Worm (Caenorhabditis elegans) whole organism, young adult: ENCODE measurements around the gene golg-4.
"Not testable (repeated sequence)": the region's sequence is repeated elsewhere in the genome, so short reads cannot be mapped to it uniquely, and the experiment has no call there.

Source experiments
- B0035.1 ChIP-seq: sonication (generic microtip); optimal IDR thresholded peaks from 2 replicates; lab custom pipeline; 2016; ENCODE audit warnings: missing genetic modification characterization, mild to moderate bottlenecking, missing compliant biosample characterization, missing genotype, missing genetic modification reagents
- B0336.3 ChIP-seq: fragments of 200-800 bp; sonication (Bioruptor generic); IDR thresholded peaks from 2 replicates; pipeline ENCODE4 v1.3.6; 2022; ENCODE audit warnings: missing genetic modification characterization, missing compliant biosample characterization
- C06A6.2 ChIP-seq: fragments of 200-800 bp; sonication (Bioruptor generic); conservative IDR thresholded peaks from 2 replicates; pipeline ENCODE4 v1.3.6; 2022; ENCODE audit warnings: missing genetic modification characterization, missing compliant biosample characterization
- D2030.7 ChIP-seq: fragments of 200-800 bp; sonication (Bioruptor generic); IDR thresholded peaks from 2 replicates; pipeline ENCODE4 v1.3.6; 2022; ENCODE audit warnings: missing genetic modification reagents, missing genetic modification characterization, missing compliant biosample characterization
- F37B4.10 ChIP-seq: fragments of 200-800 bp; sonication (Bioruptor generic); IDR thresholded peaks from 2 replicates; pipeline ENCODE4 v1.3.6; 2022; ENCODE audit warnings: missing genetic modification characterization, missing compliant biosample characterization
- F39B2.1 ChIP-seq: fragments of 200-800 bp; sonication (Bioruptor generic); IDR thresholded peaks from 2 replicates; pipeline ENCODE4 v1.3.6; 2022; ENCODE audit warnings: missing genetic modification reagents, missing genetic modification characterization, missing compliant biosample characterization
- Y53G8AR.9 ChIP-seq: fragments of 200-800 bp; sonication (Bioruptor generic); conservative IDR thresholded peaks from 2 replicates; pipeline ENCODE4 v1.3.6; 2022; ENCODE audit warnings: missing genetic modification reagents, missing genetic modification characterization, missing compliant biosample characterization
- attf-6 ChIP-seq: fragments of 200-800 bp; sonication (Bioruptor generic); IDR thresholded peaks from 2 replicates; pipeline ENCODE4 v1.3.6; 2022; ENCODE audit warnings: missing genetic modification reagents, missing genetic modification characterization, missing compliant biosample characterization
- cebp-2 ChIP-seq: fragments of 200-800 bp; sonication (Bioruptor generic); IDR thresholded peaks from 2 replicates; pipeline ENCODE4 v1.3.6; 2022; ENCODE audit warnings: missing genetic modification characterization, missing compliant biosample characterization
- ceh-100 ChIP-seq: fragments of 200-800 bp; sonication (Bioruptor generic); IDR thresholded peaks from 2 replicates; pipeline ENCODE4 v1.3.6; 2022; ENCODE audit warnings: missing genetic modification reagents, missing genetic modification characterization, missing compliant biosample characterization
- chd-7 ChIP-seq: sonication (generic microtip); optimal IDR thresholded peaks from 2 replicates; lab custom pipeline; 2016; ENCODE audit warnings: mild to moderate bottlenecking, missing genetic modification characterization, moderate library complexity, missing compliant biosample characterization
- efl-1 ChIP-seq: fragments of 150-350 bp; optimal IDR thresholded peaks from 2 replicates; lab custom pipeline; 2014; ENCODE audit warnings: missing biosample characterization, missing genetic modification reagents, missing genetic modification characterization
- egrh-3 ChIP-seq: fragments of 200-800 bp; sonication (Bioruptor generic); IDR thresholded peaks from 2 replicates; pipeline ENCODE4 v1.3.6; 2022; ENCODE audit warnings: missing genetic modification reagents, missing genetic modification characterization, missing compliant biosample characterization
- let-526 ChIP-seq: fragments of 200-800 bp; sonication (Bioruptor generic); IDR thresholded peaks from 2 replicates; pipeline ENCODE4 v1.3.6; 2022; ENCODE audit warnings: missing genetic modification reagents, missing genetic modification characterization, missing compliant biosample characterization
- let-607 ChIP-seq, 2 experiments: fragments of 200-800 bp in 1 of 2; sonication (Bioruptor generic) in 1 of 2; sonication (generic microtip) in 1 of 2; optimal IDR thresholded peaks; 2 replicates each; lab custom pipeline; 2016 to 2018; ENCODE audit warnings: mild to moderate bottlenecking in 2 of 2, missing compliant biosample characterization in 2 of 2, missing genetic modification characterization in 2 of 2, moderate library complexity in 2 of 2, missing genotype in 1 of 2
- lin-26 ChIP-seq: fragments of 200-800 bp; sonication (Bioruptor generic); IDR thresholded peaks from 2 replicates; pipeline ENCODE4 v1.3.6; 2022; ENCODE audit warnings: missing genetic modification reagents, missing genetic modification characterization, missing compliant biosample characterization
- lin-40 ChIP-seq: sonication (generic microtip); optimal IDR thresholded peaks from 2 replicates; lab custom pipeline; 2016; ENCODE audit warnings: missing genetic modification characterization, mild to moderate bottlenecking, missing compliant biosample characterization, missing genotype, missing genetic modification reagents
- madf-3 ChIP-seq: fragments of 200-800 bp; sonication (Bioruptor generic); IDR thresholded peaks from 2 replicates; pipeline ENCODE4 v1.3.6; 2022; ENCODE audit warnings: missing genetic modification reagents, missing genetic modification characterization, missing compliant biosample characterization
- mcd-1 ChIP-seq: fragments of 200-800 bp; sonication (Bioruptor generic); IDR thresholded peaks from 2 replicates; pipeline ENCODE4 v1.3.6; 2022; ENCODE audit warnings: missing genetic modification reagents, missing genetic modification characterization, missing compliant biosample characterization
- nhr-80 ChIP-seq: sonication (generic microtip); optimal IDR thresholded peaks from 2 replicates; lab custom pipeline; 2016; ENCODE audit warnings: missing genetic modification characterization, missing compliant biosample characterization
- nhr-90 ChIP-seq: sonication (generic microtip); optimal IDR thresholded peaks from 2 replicates; lab custom pipeline; 2016; ENCODE audit warnings: missing genotype, mild to moderate bottlenecking, missing genetic modification characterization, missing compliant biosample characterization
- pbrm-1 ChIP-seq: fragments of 200-800 bp; sonication (Bioruptor generic); IDR thresholded peaks from 2 replicates; pipeline ENCODE4 v1.3.6; 2022; ENCODE audit warnings: missing genetic modification reagents, missing genetic modification characterization, missing compliant biosample characterization
- pha-4 ChIP-seq: fragments of 150-350 bp; sonication (generic microtip); optimal IDR thresholded peaks from 2 replicates; lab custom pipeline; 2014; ENCODE audit warnings: missing biosample characterization, missing genetic modification reagents, missing genetic modification characterization
- rec-8 ChIP-seq, 2 experiments: sonication (generic microtip); optimal IDR thresholded peaks; 2 replicates each; lab custom pipeline; 2016; ENCODE audit warnings: mild to moderate bottlenecking in 2 of 2, missing genetic modification characterization in 2 of 2, missing genetic modification reagents in 2 of 2, missing genotype in 2 of 2, missing biosample characterization in 1 of 2, missing compliant biosample characterization in 1 of 2, moderate library complexity in 1 of 2
- rpc-1 ChIP-seq, 2 experiments: fragments of 150-350 bp in 1 of 2; sonication (generic microtip) in 1 of 2; optimal IDR thresholded peaks; 2 replicates each; lab custom pipeline; 2014 to 2018; ENCODE audit warnings: missing biosample characterization in 1 of 2, missing genetic modification characterization in 1 of 2, missing genetic modification reagents in 1 of 2, missing genotype in 1 of 2
- snpc-4 ChIP-seq, 5 experiments: fragments of 150-350 bp in 1 of 5; sonication (generic microtip) in 4 of 5; optimal IDR thresholded peaks; 2 replicates each; lab custom pipeline; 2014 to 2018; ENCODE audit warnings: missing genetic modification characterization in 5 of 5, missing biosample characterization in 3 of 5, antibody characterized with exemption in 2 of 5, mild to moderate bottlenecking in 2 of 5, missing compliant biosample characterization in 2 of 5, missing genotype in 2 of 5, moderate library complexity in 2 of 5, missing genetic modification reagents in 1 of 5
- sptf-2 ChIP-seq: fragments of 200-800 bp; sonication (Bioruptor generic); optimal IDR thresholded peaks from 2 replicates; lab custom pipeline; 2018; ENCODE audit warnings: mild to moderate bottlenecking, missing genetic modification characterization, missing compliant biosample characterization
- tbx-9 ChIP-seq: sonication (generic microtip); optimal IDR thresholded peaks from 2 replicates; lab custom pipeline; 2016; ENCODE audit warnings: borderline replicate concordance, missing genetic modification characterization, inconsistent platforms, missing compliant biosample characterization
- unc-62 ChIP-seq: fragments of 150-350 bp; optimal IDR thresholded peaks from 2 replicates; lab custom pipeline; 2014; ENCODE audit warnings: missing biosample characterization, missing genetic modification reagents, missing genetic modification characterization
- xnd-1 ChIP-seq: sonication (generic microtip); optimal IDR thresholded peaks from 2 replicates; lab custom pipeline; 2016; ENCODE audit warnings: missing genotype, missing genetic modification reagents, missing genetic modification characterization, missing compliant biosample characterization
- zfh-2 ChIP-seq: fragments of 200-800 bp; sonication (Bioruptor generic); conservative IDR thresholded peaks from 2 replicates; pipeline ENCODE4 v1.3.6; 2022; ENCODE audit warnings: missing genetic modification reagents, missing genetic modification characterization, missing compliant biosample characterization
- ztf-28 ChIP-seq: fragments of 200-800 bp; sonication (Bioruptor generic); IDR thresholded peaks from 2 replicates; pipeline ENCODE4 v1.3.6; 2022; ENCODE audit warnings: missing genetic modification reagents, missing genetic modification characterization, missing compliant biosample characterization

golg-4 gene

DNA sequence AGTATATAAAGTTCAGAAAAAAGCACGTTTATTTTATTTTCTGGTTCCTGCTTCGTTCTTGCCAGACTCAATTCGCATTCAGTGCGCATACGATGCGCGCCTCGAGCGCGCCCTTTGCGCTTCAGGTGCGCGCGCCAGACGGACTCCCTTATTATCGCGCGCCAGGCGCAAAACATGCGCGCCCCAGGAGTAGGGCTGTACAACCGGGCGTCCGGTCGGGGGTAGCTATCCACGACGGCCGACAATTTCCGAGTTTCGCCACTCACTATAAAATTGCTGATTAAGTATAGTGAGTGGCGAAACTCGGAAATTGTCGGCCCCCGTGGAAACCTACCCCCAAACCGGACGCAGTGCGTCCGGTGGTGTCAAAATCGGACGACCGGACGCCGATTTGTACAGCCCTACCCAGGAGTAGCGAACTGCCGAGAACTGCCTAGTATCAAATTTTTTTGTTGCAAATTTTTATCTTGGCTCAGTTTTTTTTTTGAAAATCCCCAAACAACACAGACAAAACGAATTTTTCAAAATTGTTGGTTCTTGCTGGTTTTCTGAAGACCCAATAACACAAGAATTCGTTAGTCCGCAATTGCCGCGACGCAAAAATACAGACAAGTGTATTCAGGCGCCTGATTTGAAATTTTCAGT lies 28.2 kb downstream of the golg-4 start:
- peak; percentile 42; the same call in 1 of the 2 replicates for TF ChIP-seq egrh-3 (GFP tag; lab: Robert Waterston, UW)
- TF ChIP-seq mcd-1 (GFP tag; lab: Robert Waterston, UW) = 0 out of 2 replicates have a peak, but pooled peaks have one; percentile 10
- TF ChIP-seq snpc-4 (GFP tag; optimal IDR thresholded peaks at IDR 0.05; lab: Kevin White, UChicago) = not testable (repeated sequence)
- peak in 2 of 4 experiments; percentile 70 to 86 for TF ChIP-seq snpc-4 (tag; optimal IDR thresholded peaks at IDR 0.05; lab: Kevin White, UChicago)
- TF ChIP-seq, all 124 proteins: peak for 3; not testable (repeated sequence) for 121

- TF ChIP-seq attf-6 (GFP tag; lab: Robert Waterston, UW) = no peak
- TF ChIP-seq lin-40 (tag; lab: Kevin White, UChicago) = peak; percentile 7
- TF ChIP-seq nhr-80 (tag; lab: Kevin White, UChicago) = peak; percentile 44
Observed at ce11 chrIII:3435152-3435551, 29.8 kb downstream of the golg-4 start.

- no peak for TF ChIP-seq let-607 (tag; optimal IDR thresholded peaks at IDR 0.05; lab: Kevin White, UChicago)
- TF ChIP-seq rpc-1 (optimal IDR thresholded peaks at IDR 0.05; lab: Kevin White, UChicago) = no peak
- no peak for TF ChIP-seq rpc-1 (tag; optimal IDR thresholded peaks at IDR 0.05; lab: Kevin White, UChicago)
- TF ChIP-seq pbrm-1 = no peak
- no peak for TF ChIP-seq xnd-1 (tag; lab: Kevin White, UChicago)
- TF ChIP-seq tbx-9 (tag; lab: Kevin White, UChicago) = no peak
- TF ChIP-seq D2030.7 (GFP tag; lab: Robert Waterston, UW) = no peak
- no peak for TF ChIP-seq B0035.1 (tag; lab: Kevin White, UChicago)
- no peak for TF ChIP-seq ceh-100
- no peak for TF ChIP-seq pha-4 (tag; lab: Kevin White, UChicago)
- no peak for TF ChIP-seq C06A6.2 (GFP tag; lab: Robert Waterston, UW)
- no peak for TF ChIP-seq cebp-2 (GFP tag; lab: Robert Waterston, UW)
- no peak for TF ChIP-seq B0336.3
- TF ChIP-seq nhr-90 (tag; lab: Kevin White, UChicago) = no peak
- no peak for TF ChIP-seq let-526 (GFP tag; lab: Robert Waterston, UW)
- no peak for TF ChIP-seq sptf-2
- TF ChIP-seq madf-3 = no peak
- no peak for TF ChIP-seq Y53G8AR.9
Observed at ce11 chrIII:3437139-3437538, 31.8 kb downstream of the golg-4 start.

DNA sequence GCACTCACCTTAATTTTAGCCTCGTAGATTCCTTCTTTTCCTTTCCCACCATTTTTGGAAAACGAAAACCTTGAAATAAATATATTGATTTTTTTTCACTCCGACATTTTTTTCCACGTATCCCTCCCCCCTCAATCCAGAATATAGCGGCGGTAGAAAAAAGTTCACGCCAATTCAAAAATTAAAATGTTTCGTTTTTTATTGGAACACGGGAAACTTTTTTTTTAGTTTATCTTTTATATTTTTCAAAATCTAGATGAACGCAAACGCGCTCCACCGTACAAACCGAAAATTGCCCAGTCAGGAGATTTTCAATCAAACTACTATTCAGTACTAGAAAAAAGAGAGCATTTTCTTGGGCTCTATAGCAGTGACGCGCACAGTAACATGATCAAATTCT lies 38.8 kb downstream of the golg-4 start, which contains the start of gene spe-41:
Gene spe-41 (minus strand): TSS at position 72 of the 400 bp plus-strand sequence.
- TF ChIP-seq chd-7 (tag; lab: Kevin White, UChicago) (no peak), F39B2.1 (GFP tag; lab: Robert Waterston, UW) (no peak), let-526 (GFP tag; lab: Robert Waterston, UW) (no peak)
- TF ChIP-seq, all 124 proteins: peak for 0

DNA sequence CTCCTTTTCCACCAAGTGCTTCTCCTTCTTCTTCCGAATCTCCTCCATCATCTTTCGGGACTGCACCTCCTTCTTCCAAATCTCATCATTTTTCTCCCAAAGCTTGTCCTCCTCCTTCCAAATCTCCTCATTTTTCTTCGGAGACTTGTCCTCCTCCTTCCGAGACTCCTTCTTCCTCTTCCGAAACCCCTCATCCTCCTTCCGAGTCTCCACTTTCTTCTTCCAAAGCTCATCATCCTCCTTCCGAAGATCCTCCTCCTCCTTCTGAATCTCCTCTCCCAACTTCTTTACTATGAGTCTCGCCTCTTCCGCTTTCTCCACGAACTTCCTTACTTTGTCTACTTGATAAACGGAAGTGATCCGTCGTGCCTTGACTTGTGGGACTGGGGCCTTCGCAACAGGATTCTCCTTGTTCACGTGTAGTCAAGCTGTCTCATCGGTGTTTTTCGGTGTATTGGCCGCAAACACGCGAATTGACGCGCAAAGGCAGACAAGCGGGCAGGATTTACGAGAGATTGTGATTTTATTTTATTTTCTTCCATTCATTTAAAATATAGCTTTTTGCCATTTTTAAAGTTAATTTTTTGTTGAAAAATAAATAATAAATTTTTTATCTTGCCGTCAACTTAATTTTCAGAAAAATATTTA lies 47.3 kb downstream of the golg-4 start, which contains the start of the genes K01A11.3 and C34C12.12:
Gene K01A11.3 (minus strand): TSS at position 51 of the 648 bp plus-strand sequence.
Gene C34C12.12 (plus strand): TSS at position 632 of the 648 bp plus-strand sequence.
- TF ChIP-seq zfh-2 (GFP tag; lab: Robert Waterston, UW) (0 out of 2 replicates have a peak, but pooled peaks have one; percentile 21), F37B4.10 (0 out of 2 replicates have a peak, but pooled peaks have one; percentile 27), unc-62 (GFP tag; lab: Kevin White, UChicago) (no peak), efl-1 (GFP tag; lab: Kevin White, UChicago) (no peak), ztf-28 (GFP tag; lab: Robert Waterston, UW) (no peak), rec-8 (tag; optimal IDR thresholded peaks at IDR 0.05; lab: Kevin White, UChicago) (no peak), chd-7 (tag; lab: Kevin White, UChicago) (no peak), lin-26 (GFP tag; lab: Robert Waterston, UW) (no peak)
